Fruit fly (Drosophila melanogaster) whole organism, embryonic: Measurements from ENCODE around the gene CG12017.

Source experiments
- Abd-B ChIP-seq: fragments of 200-800 bp; sonication (Bioruptor generic); optimal IDR thresholded peaks from 2 replicates; lab custom pipeline; 2018; ENCODE audit warnings: missing biosample characterization, mild to moderate bottlenecking, missing genetic modification characterization, moderate library complexity
- Bdp1 ChIP-seq: fragments of 200-800 bp; sonication (Bioruptor generic); optimal IDR thresholded peaks from 3 replicates; lab custom pipeline; 2016; ENCODE audit warnings: missing biosample characterization, missing genetic modification characterization
- C15 ChIP-seq: fragments of 200-800 bp; sonication (Bioruptor generic); IDR thresholded peaks from 3 replicates; pipeline ENCODE4 v1.3.6; 2022; ENCODE audit warnings: missing biosample characterization, missing genetic modification characterization
- CG13424 ChIP-seq: fragments of 200-800 bp; sonication (Bioruptor generic); optimal IDR thresholded peaks from 2 replicates; lab custom pipeline; 2019; ENCODE audit warnings: missing biosample characterization, mild to moderate bottlenecking, missing genetic modification characterization, moderate library complexity
- CG1603 ChIP-seq: fragments of 200-800 bp; sonication (Bioruptor generic); optimal IDR thresholded peaks from 2 replicates; lab custom pipeline; 2019; ENCODE audit warnings: missing biosample characterization, mild to moderate bottlenecking, missing genetic modification characterization, moderate library complexity
- CG17328 ChIP-seq: fragments of 200-800 bp; sonication (Bioruptor generic); IDR thresholded peaks from 2 replicates; pipeline ENCODE4 v1.3.6; 2022; ENCODE audit warnings: missing biosample characterization, missing genetic modification characterization
- CG17359 ChIP-seq: fragments of 200-800 bp; sonication (Bioruptor generic); optimal IDR thresholded peaks from 3 replicates; lab custom pipeline; 2018; ENCODE audit warnings: missing biosample characterization, mild to moderate bottlenecking, missing genetic modification characterization, moderate library complexity
- CG18262 ChIP-seq: fragments of 200-800 bp; optimal IDR thresholded peaks from 3 replicates; lab custom pipeline; 2019; ENCODE audit warnings: missing biosample characterization, mild to moderate bottlenecking, missing genetic modification characterization, moderate library complexity
- CG2202 ChIP-seq: fragments of 200-800 bp; sonication (Bioruptor generic); optimal IDR thresholded peaks from 2 replicates; lab custom pipeline; 2018; ENCODE audit warnings: missing biosample characterization, mild to moderate bottlenecking, missing genetic modification characterization
- CG2875 ChIP-seq: fragments of 200-800 bp; sonication (Bioruptor generic); optimal IDR thresholded peaks from 2 replicates; lab custom pipeline; 2017; ENCODE audit warnings: missing biosample characterization, mild to moderate bottlenecking, missing genetic modification characterization, missing genetic modification reagents
- CG31224 ChIP-seq: fragments of 200-800 bp; sonication (Bioruptor generic); IDR thresholded peaks from 2 replicates; pipeline ENCODE4 v1.3.6; 2022; ENCODE audit warnings: missing biosample characterization, missing genetic modification characterization
- CG32772 ChIP-seq: fragments of 200-800 bp; sonication (Bioruptor generic); IDR thresholded peaks from 2 replicates; pipeline ENCODE4 v1.3.6; 2022; ENCODE audit warnings: missing biosample characterization, missing genetic modification characterization
- CG3281 ChIP-seq: fragments of 200-800 bp; sonication (Bioruptor generic); optimal IDR thresholded peaks from 3 replicates; lab custom pipeline; 2017; ENCODE audit warnings: missing biosample characterization, mild to moderate bottlenecking, missing genetic modification characterization
- CG6791 ChIP-seq: fragments of 200-800 bp; sonication (Bioruptor generic); IDR thresholded peaks from 3 replicates; pipeline ENCODE4 v1.3.6; 2022; ENCODE audit warnings: missing biosample characterization, missing genetic modification characterization; ENCODE audit not compliant: partially characterized antibody
- CG7372 ChIP-seq: fragments of 200-800 bp; sonication (Bioruptor generic); IDR thresholded peaks from 2 replicates; pipeline ENCODE4 v1.3.6; 2022; ENCODE audit warnings: missing biosample characterization, missing genetic modification characterization
- CG7928 ChIP-seq: fragments of 200-800 bp; sonication (Bioruptor generic); optimal IDR thresholded peaks from 2 replicates; lab custom pipeline; 2017; ENCODE audit warnings: missing biosample characterization, mild to moderate bottlenecking, missing genetic modification characterization
- CG7963 ChIP-seq: fragments of 200-800 bp; sonication (Bioruptor generic); IDR thresholded peaks from 3 replicates; pipeline ENCODE4 v1.3.6; 2022; ENCODE audit warnings: missing biosample characterization, missing genetic modification characterization; ENCODE audit not compliant: partially characterized antibody
- CG8388 ChIP-seq: fragments of 200-800 bp; sonication (Bioruptor generic); optimal IDR thresholded peaks from 2 replicates; lab custom pipeline; 2019; ENCODE audit warnings: missing biosample characterization, mild to moderate bottlenecking, missing genetic modification characterization, moderate library complexity
- D ChIP-seq, 2 experiments: fragments of 200-800 bp in 1 of 2; fragments of >200 bp in 1 of 2; sonication (Bioruptor generic) in 1 of 2; optimal IDR thresholded peaks; 2 replicates in 1 of 2; 3 replicates in 1 of 2; lab custom pipeline; 2017; ENCODE audit warnings: mild to moderate bottlenecking in 1 of 2, missing biosample characterization in 1 of 2, missing genetic modification characterization in 1 of 2, missing genetic modification reagents in 1 of 2
- Deaf1 ChIP-seq: fragments of 200-800 bp; optimal IDR thresholded peaks from 3 replicates; lab custom pipeline; 2019; ENCODE audit warnings: missing biosample characterization, mild to moderate bottlenecking, missing genetic modification characterization, moderate library complexity
- E2f1 ChIP-seq: fragments of 200-800 bp; sonication (Bioruptor generic); IDR thresholded peaks from 2 replicates; pipeline ENCODE4 v1.3.6; 2022; ENCODE audit warnings: missing biosample characterization, missing genetic modification characterization
- HmgD ChIP-seq: fragments of 200-800 bp; sonication (Bioruptor generic); optimal IDR thresholded peaks from 3 replicates; lab custom pipeline; 2016; ENCODE audit warnings: missing biosample characterization, missing genetic modification characterization
- Ptx1 ChIP-seq: fragments of 200-800 bp; sonication (Bioruptor generic); IDR thresholded peaks from 2 replicates; pipeline ENCODE4 v1.3.6; 2022; ENCODE audit warnings: missing biosample characterization, missing genetic modification characterization
- Ravus ChIP-seq: fragments of 200-800 bp; sonication (Bioruptor generic); IDR thresholded peaks from 2 replicates; pipeline ENCODE4 v1.3.6; 2022; ENCODE audit warnings: missing biosample characterization, missing genetic modification characterization
- Six4 ChIP-seq: fragments of 200-800 bp; sonication (Bioruptor generic); optimal IDR thresholded peaks from 2 replicates; lab custom pipeline; 2016; ENCODE audit warnings: missing biosample characterization, missing genetic modification characterization
- bbx ChIP-seq: fragments of 200-800 bp; sonication (Bioruptor generic); IDR thresholded peaks from 2 replicates; pipeline ENCODE4 v1.3.6; 2022; ENCODE audit warnings: missing biosample characterization, missing genetic modification characterization; ENCODE audit not compliant: partially characterized antibody
- cato ChIP-seq: fragments of 200-800 bp; sonication (Bioruptor generic); optimal IDR thresholded peaks from 2 replicates; lab custom pipeline; 2016; ENCODE audit warnings: missing biosample characterization, missing genetic modification characterization, borderline replicate concordance
- chif ChIP-seq, 2 experiments: fragments of 200-800 bp; sonication (Bioruptor generic); optimal IDR thresholded peaks; 3 replicates each; lab custom pipeline; 2016; ENCODE audit warnings: missing biosample characterization in 2 of 2, missing genetic modification characterization in 2 of 2
- chn ChIP-seq: fragments of 200-800 bp; sonication (Bioruptor generic); optimal IDR thresholded peaks from 2 replicates; lab custom pipeline; 2016; ENCODE audit warnings: missing biosample characterization, missing genetic modification characterization
- crc ChIP-seq: fragments of 200-800 bp; sonication (Bioruptor generic); optimal IDR thresholded peaks from 2 replicates; lab custom pipeline; 2016; ENCODE audit warnings: missing biosample characterization, missing genetic modification characterization
- croc ChIP-seq: fragments of 200-800 bp; sonication (Bioruptor generic); conservative IDR thresholded peaks from 3 replicates; pipeline ENCODE4 v1.3.6; 2022; ENCODE audit warnings: missing biosample characterization, missing genetic modification characterization
- disco-r ChIP-seq: fragments of 200-800 bp; sonication (Bioruptor generic); optimal IDR thresholded peaks from 2 replicates; lab custom pipeline; 2016; ENCODE audit warnings: missing biosample characterization, missing genetic modification characterization
- en ChIP-seq: fragments of 200-800 bp; sonication (Bioruptor generic); optimal IDR thresholded peaks from 2 replicates; lab custom pipeline; 2016; ENCODE audit warnings: missing biosample characterization, missing genetic modification characterization
- fd96Cb ChIP-seq: fragments of 200-800 bp; sonication (Bioruptor generic); optimal IDR thresholded peaks from 2 replicates; lab custom pipeline; 2018; ENCODE audit warnings: missing biosample characterization, mild to moderate bottlenecking, missing genetic modification characterization, moderate library complexity
- gfzf ChIP-seq: fragments of 200-800 bp; sonication (Bioruptor generic); optimal IDR thresholded peaks from 2 replicates; lab custom pipeline; 2016; ENCODE audit warnings: missing biosample characterization, mild to moderate bottlenecking, missing genetic modification characterization, moderate library complexity
- gsb-n ChIP-seq: fragments of 200-800 bp; sonication (Bioruptor generic); optimal IDR thresholded peaks from 3 replicates; lab custom pipeline; 2018; ENCODE audit warnings: missing biosample characterization, mild to moderate bottlenecking, missing genetic modification characterization
- h ChIP-seq: fragments of >200 bp; optimal IDR thresholded peaks from 2 replicates; lab custom pipeline; 2017
- ken ChIP-seq: fragments of 200-800 bp; sonication (Bioruptor generic); IDR thresholded peaks from 3 replicates; pipeline ENCODE4 v1.3.6; 2022; ENCODE audit warnings: missing biosample characterization, missing genetic modification characterization
- nom ChIP-seq: fragments of 200-800 bp; sonication (Bioruptor generic); optimal IDR thresholded peaks from 2 replicates; lab custom pipeline; 2017; ENCODE audit warnings: missing biosample characterization, missing genetic modification characterization, mild to moderate bottlenecking, moderate library complexity, missing genetic modification reagents
- onecut ChIP-seq: fragments of 200-800 bp; sonication (Bioruptor generic); IDR thresholded peaks from 2 replicates; pipeline ENCODE4 v1.3.6; 2022; ENCODE audit warnings: missing biosample characterization, missing genetic modification characterization
- pnt ChIP-seq: fragments of 200-800 bp; sonication (Bioruptor generic); optimal IDR thresholded peaks from 3 replicates; lab custom pipeline; 2016; ENCODE audit warnings: missing biosample characterization, missing genetic modification characterization
- prd ChIP-seq, 3 experiments: fragments of >200 bp in 2 of 3; fragments of 200-800 bp in 1 of 3; sonication (Bioruptor generic) in 1 of 3; optimal IDR thresholded peaks in 2 of 3; IDR thresholded peaks in 1 of 3; 2 replicates in 2 of 3; 3 replicates in 1 of 3; pipeline versions ENCODE4 v1.3.6 to Lab custom; 2017 to 2022; ENCODE audit warnings: missing biosample characterization in 1 of 3, missing genetic modification characterization in 1 of 3
- sna ChIP-seq: fragments of 200-800 bp; sonication (Bioruptor generic); IDR thresholded peaks from 2 replicates; pipeline ENCODE4 v1.3.6; 2022; ENCODE audit warnings: missing biosample characterization, missing genetic modification characterization; ENCODE audit not compliant: partially characterized antibody
- stwl ChIP-seq: fragments of 200-800 bp; sonication (Bioruptor generic); optimal IDR thresholded peaks from 3 replicates; lab custom pipeline; 2018; ENCODE audit warnings: missing biosample characterization, mild to moderate bottlenecking, missing genetic modification characterization, moderate library complexity
- twi ChIP-seq: fragments of 200-800 bp; optimal IDR thresholded peaks from 2 replicates; lab custom pipeline; 2019; ENCODE audit warnings: missing biosample characterization, mild to moderate bottlenecking, missing genetic modification characterization, moderate library complexity
- unc-4 ChIP-seq: fragments of 200-800 bp; sonication (Bioruptor generic); IDR thresholded peaks from 2 replicates; pipeline ENCODE4 v1.3.6; 2022; ENCODE audit warnings: missing biosample characterization, missing genetic modification characterization; ENCODE audit not compliant: partially characterized antibody
- yki ChIP-seq: fragments of >200 bp; optimal IDR thresholded peaks from 3 replicates; lab custom pipeline; 2018
- zf30C ChIP-seq: fragments of 200-800 bp; sonication (Bioruptor generic); optimal IDR thresholded peaks from 3 replicates; lab custom pipeline; 2018; ENCODE audit warnings: missing biosample characterization, mild to moderate bottlenecking, missing genetic modification characterization

CG12017 gene

DNA sequence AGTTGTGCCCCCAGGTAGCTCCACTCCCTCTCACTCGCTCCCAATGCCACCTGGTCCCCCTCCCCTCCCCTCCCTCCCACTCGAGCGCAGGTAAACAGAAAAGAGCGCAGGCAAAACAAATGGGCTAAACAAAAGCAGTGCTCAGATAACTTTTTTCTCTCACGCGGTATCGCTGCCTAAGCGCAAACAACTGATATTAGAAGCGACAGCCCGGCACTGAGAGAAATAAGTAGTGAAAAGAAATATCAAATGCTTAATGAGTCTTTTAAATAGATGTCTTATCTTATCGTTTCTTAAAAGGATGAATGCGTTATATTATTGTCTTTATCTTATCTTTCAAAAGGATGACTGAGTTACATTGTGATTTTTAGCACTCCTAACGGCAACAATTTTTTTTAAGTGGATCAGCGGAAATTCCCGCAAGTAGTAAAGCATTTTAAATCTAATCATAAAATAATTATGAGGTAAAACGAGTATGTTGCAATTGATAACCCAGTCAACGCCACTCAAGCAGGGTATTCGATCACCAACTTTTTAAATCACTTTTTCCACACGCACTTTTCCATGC lies 21.2 kb downstream of the CG12017 start (continued):
- TF ChIP-seq chif (GFP tag; optimal IDR thresholded peaks at IDR 0.05; lab: Kevin White, UChicago) (peak; percentile 89 to 90), en (GFP tag; lab: Kevin White, UChicago) (peak; percentile 92), D (optimal IDR thresholded peaks at IDR 0.05; lab: Kevin White, UChicago) (no peak), D (GFP tag; optimal IDR thresholded peaks at IDR 0.05; lab: Kevin White, UChicago) (peak; percentile 85), CG31224 (GFP tag; lab: Robert Waterston, UW) (peak; percentile 77), Ravus (peak; percentile 70; the same call in 1 of the 2 replicates), croc (GFP tag; lab: Robert Waterston, UW) (peak; percentile 76), chn (peak; percentile 80), zf30C (peak; percentile 89), Deaf1 (peak; percentile 77), CG6791 (GFP tag; lab: Robert Waterston, UW) (no peak; the same call in 2 of the 3 replicates), E2f1 (GFP tag; lab: Robert Waterston, UW) (peak; percentile 90), unc-4 (GFP tag; lab: Robert Waterston, UW) (no peak), prd (optimal IDR thresholded peaks at IDR 0.05; lab: Kevin White, UChicago) (no peak), prd (GFP tag; IDR thresholded peaks at IDR 0.05; lab: Robert Waterston, UW) (peak; percentile 91), CG2202 (tag; lab: Kevin White, UChicago) (peak; percentile 79), cato (GFP tag; lab: Kevin White, UChicago) (peak; percentile 85), C15 (peak; percentile 80; the same call in 2 of the 3 replicates), pnt (GFP tag; lab: Kevin White, UChicago) (peak; percentile 88), crc (GFP tag; lab: Kevin White, UChicago) (peak; percentile 88), CG1603 (tag; lab: Kevin White, UChicago) (peak; percentile 85), CG7928 (GFP tag; lab: Kevin White, UChicago) (peak; percentile 29), CG7372 (GFP tag; lab: Robert Waterston, UW) (peak; percentile 83), disco-r (GFP tag; lab: Kevin White, UChicago) (peak; percentile 75), ken (GFP tag; lab: Robert Waterston, UW) (peak; percentile 79; the same call in 2 of the 3 replicates), bbx (GFP tag; lab: Robert Waterston, UW) (no peak), CG17328 (GFP tag; lab: Robert Waterston, UW) (peak; percentile 89), CG13424 (peak; percentile 94), CG3281 (GFP tag; lab: Kevin White, UChicago) (peak; percentile 92), onecut (GFP tag; lab: Robert Waterston, UW) (peak; percentile 89), h (lab: Kevin White, UChicago) (no peak), CG8388 (peak; percentile 90), gsb-n (peak; percentile 88), Six4 (GFP tag; lab: Kevin White, UChicago) (peak; percentile 89), Bdp1 (GFP tag; lab: Kevin White, UChicago) (peak; percentile 77), nom (GFP tag; lab: Kevin White, UChicago) (no peak), twi (tag; lab: Kevin White, UChicago) (peak; percentile 75), fd96Cb (tag; lab: Kevin White, UChicago) (peak; percentile 88), HmgD (GFP tag; lab: Kevin White, UChicago) (peak; percentile 59), CG2875 (GFP tag; lab: Kevin White, UChicago) (peak; percentile 90), CG32772 (GFP tag; lab: Robert Waterston, UW) (peak; percentile 87), stwl (tag; lab: Kevin White, UChicago) (no peak), Abd-B (GFP tag; lab: Kevin White, UChicago) (peak; percentile 85), yki (lab: Kevin White, UChicago) (no peak), CG17359 (tag; lab: Kevin White, UChicago) (peak; percentile 95), gfzf (GFP tag; lab: Kevin White, UChicago) (no peak), Ptx1 (GFP tag; lab: Robert Waterston, UW) (peak; percentile 93), CG7963 (no peak), sna (no peak), CG18262 (tag; lab: Kevin White, UChicago) (peak; percentile 94)
